Worm (Caenorhabditis elegans) whole organism, L1 larva: ENCODE results near the gene clk-2.

Experiments used
- mep-1 ChIP-seq: fragments of 150-350 bp; optimal IDR thresholded peaks from 2 replicates; lab custom pipeline; 2014; ENCODE audit warnings: missing biosample characterization, missing genetic modification characterization
- nhr-12 ChIP-seq: sonication (generic microtip); optimal IDR thresholded peaks from 2 replicates; lab custom pipeline; 2017; ENCODE audit warnings: missing biosample characterization, missing genetic modification characterization
- pag-3 ChIP-seq: sonication (generic microtip); optimal IDR thresholded peaks from 2 replicates; lab custom pipeline; 2017; ENCODE audit warnings: missing genetic modification characterization, mild to moderate bottlenecking, missing compliant biosample characterization, antibody characterized with exemption, borderline replicate concordance; ENCODE audit not compliant: insufficient read depth
- pqm-1 ChIP-seq: sonication (generic microtip); optimal IDR thresholded peaks from 3 replicates; lab custom pipeline; 2017; ENCODE audit warnings: missing biosample characterization, missing genetic modification characterization
- unc-98 ChIP-seq: fragments of 200-800 bp; sonication (Bioruptor generic); IDR thresholded peaks from 2 replicates; pipeline ENCODE4 v1.3.6; 2022; ENCODE audit warnings: missing genetic modification characterization, missing compliant biosample characterization

- no peak for TF ChIP-seq nhr-12 (tag; lab: Kevin White, UChicago)
- TF ChIP-seq mep-1: no peak
- no peak for TF ChIP-seq pqm-1
- no peak for TF ChIP-seq pag-3 (tag; lab: Kevin White, UChicago)
- TF ChIP-seq unc-98: no peak
Measured at ce11 chrIII:7558658-7559057, 40.3 kb upstream of the clk-2 start.
